Fruit fly (Drosophila melanogaster) whole organism, pupa: ENCODE measurements around the gene Sk1.

Experiments used
- CG10348 ChIP-seq: fragments of 200-800 bp; sonication (Bioruptor generic); IDR thresholded peaks from 2 replicates; pipeline ENCODE4 v1.3.6; 2022; ENCODE audit warnings: missing biosample characterization, missing genetic modification characterization
- CG12605 ChIP-seq: fragments of 200-800 bp; sonication (Bioruptor generic); IDR thresholded peaks from 2 replicates; pipeline ENCODE4 v1.3.6; 2022; ENCODE audit warnings: missing biosample characterization, missing genetic modification characterization
- CG13204 ChIP-seq: fragments of 200-800 bp; sonication (Bioruptor generic); optimal IDR thresholded peaks from 2 replicates; lab custom pipeline; 2018; ENCODE audit warnings: missing biosample characterization, mild to moderate bottlenecking, missing genetic modification characterization, moderate library complexity
- CG14655 ChIP-seq: fragments of 200-800 bp; sonication (Bioruptor generic); optimal IDR thresholded peaks from 3 replicates; lab custom pipeline; 2017; ENCODE audit warnings: mild to moderate bottlenecking, missing biosample characterization, missing genetic modification reagents, missing genetic modification characterization
- CG15710 ChIP-seq: fragments of 200-800 bp; sonication (Bioruptor generic); optimal IDR thresholded peaks from 2 replicates; lab custom pipeline; 2018; ENCODE audit warnings: missing biosample characterization, mild to moderate bottlenecking, missing genetic modification characterization, moderate library complexity
- CG17806 ChIP-seq: fragments of 200-800 bp; sonication (Bioruptor generic); optimal IDR thresholded peaks from 2 replicates; lab custom pipeline; 2018; ENCODE audit warnings: missing biosample characterization, mild to moderate bottlenecking, missing genetic modification characterization, moderate library complexity
- CG32121 ChIP-seq: fragments of 200-800 bp; sonication (Bioruptor generic); IDR thresholded peaks from 2 replicates; pipeline ENCODE4 v1.3.6; 2022; ENCODE audit warnings: missing biosample characterization, missing genetic modification characterization
- CG34367 ChIP-seq: fragments of 200-800 bp; sonication (Bioruptor generic); optimal IDR thresholded peaks from 2 replicates; lab custom pipeline; 2018; ENCODE audit warnings: missing biosample characterization, mild to moderate bottlenecking, missing genetic modification characterization
- CG4496 ChIP-seq: fragments of 200-800 bp; sonication (Bioruptor generic); IDR thresholded peaks from 3 replicates; pipeline ENCODE4 v1.3.6; 2022; ENCODE audit warnings: missing biosample characterization, missing genetic modification characterization
- CG8159 ChIP-seq: fragments of 200-800 bp; sonication (Bioruptor generic); optimal IDR thresholded peaks from 3 replicates; lab custom pipeline; 2018; ENCODE audit warnings: missing biosample characterization, mild to moderate bottlenecking, missing genetic modification characterization, moderate library complexity
- CG8301 ChIP-seq: fragments of 200-800 bp; sonication (Bioruptor generic); optimal IDR thresholded peaks from 2 replicates; lab custom pipeline; 2018; ENCODE audit warnings: missing biosample characterization, mild to moderate bottlenecking, missing genetic modification characterization
- CG9948 ChIP-seq: fragments of 200-800 bp; sonication (Bioruptor generic); optimal IDR thresholded peaks from 2 replicates; lab custom pipeline; 2018; ENCODE audit warnings: missing biosample characterization, mild to moderate bottlenecking, missing genetic modification characterization, moderate library complexity
- D1 ChIP-seq: fragments of 200-800 bp; sonication (Bioruptor generic); optimal IDR thresholded peaks from 2 replicates; lab custom pipeline; 2018; ENCODE audit warnings: missing biosample characterization, mild to moderate bottlenecking, missing genetic modification characterization, moderate library complexity
- EcR ChIP-seq: fragments of 200-800 bp; sonication (Bioruptor generic); optimal IDR thresholded peaks from 3 replicates; lab custom pipeline; 2019; ENCODE audit warnings: missing biosample characterization, missing genetic modification characterization, mild to moderate bottlenecking, moderate library complexity, missing genetic modification reagents
- Ets98B ChIP-seq: fragments of 200-800 bp; sonication (Bioruptor generic); IDR thresholded peaks from 2 replicates; pipeline ENCODE4 v1.3.6; 2022; ENCODE audit warnings: missing biosample characterization, missing genetic modification characterization
- Pif1A ChIP-seq: fragments of 200-800 bp; sonication (Bioruptor generic); optimal IDR thresholded peaks from 3 replicates; lab custom pipeline; 2016; ENCODE audit warnings: missing biosample characterization, missing genetic modification characterization
- Pif1B ChIP-seq: fragments of 200-800 bp; sonication (Bioruptor generic); optimal IDR thresholded peaks from 3 replicates; lab custom pipeline; 2016; ENCODE audit warnings: missing biosample characterization, missing genetic modification characterization
- Snoo ChIP-seq: fragments of 200-800 bp; sonication (Bioruptor generic); optimal IDR thresholded peaks from 3 replicates; lab custom pipeline; 2017; ENCODE audit warnings: missing biosample characterization, mild to moderate bottlenecking, missing genetic modification characterization, inconsistent platforms
- fd96Ca ChIP-seq: fragments of 200-800 bp; sonication (Bioruptor generic); IDR thresholded peaks from 3 replicates; pipeline ENCODE4 v1.3.6; 2022; ENCODE audit warnings: missing biosample characterization, missing genetic modification characterization
- gl ChIP-seq: fragments of 200-800 bp; sonication (Bioruptor generic); optimal IDR thresholded peaks from 2 replicates; lab custom pipeline; 2018; ENCODE audit warnings: missing biosample characterization, mild to moderate bottlenecking, missing genetic modification characterization
- rn ChIP-seq: fragments of 200-800 bp; sonication (Bioruptor generic); IDR thresholded peaks from 2 replicates; pipeline ENCODE4 v1.3.6; 2022; ENCODE audit warnings: missing biosample characterization, missing genetic modification characterization

Gene Sk1

DNA sequence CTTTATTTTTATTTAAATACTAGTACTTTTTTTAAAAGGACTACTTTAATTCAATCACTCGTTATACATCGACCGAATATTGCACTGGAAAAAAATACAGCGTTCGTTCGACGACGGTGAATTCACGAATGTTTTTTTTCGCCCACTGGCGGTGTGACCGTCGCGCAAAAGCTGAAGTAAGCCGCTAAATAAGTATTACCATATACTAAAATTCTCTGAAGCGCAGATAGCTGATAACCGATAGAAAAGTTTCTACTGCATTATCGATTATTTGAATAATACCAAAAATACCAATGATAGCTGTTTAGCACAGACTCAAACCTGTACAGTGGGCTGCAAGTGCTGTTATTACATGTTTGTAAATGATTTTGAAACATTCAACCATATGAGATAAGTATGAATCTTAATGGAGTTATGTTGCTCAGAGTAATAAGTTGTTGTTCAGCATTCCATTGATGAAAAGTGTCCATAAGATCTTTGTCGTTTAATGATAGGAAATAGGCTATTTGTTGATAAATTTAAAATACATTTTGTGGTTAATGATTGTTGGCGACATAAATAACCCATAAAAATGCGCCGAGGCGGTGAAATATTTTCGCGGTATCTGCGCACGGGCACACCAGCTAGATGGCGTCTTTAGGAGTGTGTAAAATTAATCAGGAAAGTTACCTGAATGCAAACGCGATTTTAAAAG is 12.0 kb downstream of the Sk1 start, which contains the start of the genes Evi5 and HP5:
TSS of gene Evi5 (minus strand) at position 198 of the 694 bp plus-strand sequence.
TSS of gene HP5 (plus strand) at position 598 of the 694 bp plus-strand sequence.
- TF ChIP-seq Snoo (tag; lab: Kevin White, UChicago): peak; percentile 57
- TF ChIP-seq rn: peak; percentile 39; the same call in 1 of the 2 replicates
- TF ChIP-seq fd96Ca (GFP tag; lab: Robert Waterston, UW): peak; percentile 61; the same call in 1 of the 3 replicates
- no peak for TF ChIP-seq CG34367 (tag; lab: Kevin White, UChicago)
- no peak for TF ChIP-seq CG10348
- TF ChIP-seq Ets98B (GFP tag; lab: Robert Waterston, UW): peak; percentile 26; the same call in 1 of the 2 replicates
- TF ChIP-seq CG12605 (GFP tag; lab: Robert Waterston, UW): peak; percentile 38; the same call in 1 of the 2 replicates
- peak; percentile 78; the same call in 2 of the 3 replicates for TF ChIP-seq CG4496 (GFP tag; lab: Robert Waterston, UW)
- TF ChIP-seq CG8159 (tag; lab: Kevin White, UChicago): peak; percentile 20
- TF ChIP-seq CG32121: 0 out of 2 replicates have a peak, but pooled peaks have one; percentile 15

DNA sequence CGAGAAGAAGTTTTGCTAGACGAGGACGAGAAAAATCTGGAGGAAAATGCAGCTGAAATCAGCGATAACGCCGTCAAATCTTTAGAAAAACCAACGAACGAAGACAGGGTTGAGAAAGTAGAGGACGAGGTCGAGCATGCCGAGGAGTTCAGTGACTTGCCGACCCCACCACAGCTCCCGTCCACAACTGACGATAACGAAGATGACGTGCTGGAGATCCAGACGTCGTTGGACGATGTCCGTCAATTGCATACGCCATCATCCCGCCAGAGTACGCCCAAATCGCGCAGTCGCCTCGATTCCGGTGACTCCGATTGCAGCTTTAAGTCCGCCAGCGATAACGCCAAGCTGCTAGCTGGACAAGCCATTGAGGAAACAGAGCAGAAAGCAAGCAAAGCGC is 14.8 kb downstream of the Sk1 start:
- no peak for TF ChIP-seq D1
- peak; percentile 82 for TF ChIP-seq EcR (GFP tag; lab: Kevin White, UChicago)

- TF ChIP-seq CG8159 (tag; lab: Kevin White, UChicago) (no peak), CG8301 (no peak), rn (no peak), Snoo (tag; lab: Kevin White, UChicago) (no peak), CG32121 (no peak)
Measured at dm6 chrX:11458912-11459836, 16.8 kb downstream of the Sk1 start, which contains the start of gene CG43155. TSS of gene CG43155 (plus strand) at chrX:11459786.

- TF ChIP-seq CG32121 (no peak), Pif1B (GFP tag; lab: Kevin White, UChicago) (no peak), Ets98B (GFP tag; lab: Robert Waterston, UW) (no peak), CG34367 (tag; lab: Kevin White, UChicago) (no peak), CG15710 (tag; lab: Kevin White, UChicago) (no peak), CG9948 (tag; lab: Kevin White, UChicago) (no peak), CG8159 (tag; lab: Kevin White, UChicago) (no peak), rn (no peak), CG14655 (no peak), Snoo (tag; lab: Kevin White, UChicago) (no peak), fd96Ca (GFP tag; lab: Robert Waterston, UW) (no peak), CG17806 (tag; lab: Kevin White, UChicago) (no peak), CG4496 (GFP tag; lab: Robert Waterston, UW) (no peak), gl (tag; lab: Kevin White, UChicago) (no peak), CG13204 (no peak), CG10348 (no peak), Pif1A (GFP tag; lab: Kevin White, UChicago) (no peak), D1 (no peak), CG8301 (no peak)
Measured at dm6 chrX:11464047-11464446, 21.7 kb downstream of the Sk1 start.

dm6 chrX:11466757-11467156 is 24.4 kb downstream of the Sk1 start:
- TF ChIP-seq CG14655 (no peak), fd96Ca (GFP tag; lab: Robert Waterston, UW) (0 out of 3 replicates have a peak, but pooled peaks have one; percentile 22), CG4496 (GFP tag; lab: Robert Waterston, UW) (0 out of 3 replicates have a peak, but pooled peaks have one; percentile 34), CG12605 (GFP tag; lab: Robert Waterston, UW) (no peak)

DNA sequence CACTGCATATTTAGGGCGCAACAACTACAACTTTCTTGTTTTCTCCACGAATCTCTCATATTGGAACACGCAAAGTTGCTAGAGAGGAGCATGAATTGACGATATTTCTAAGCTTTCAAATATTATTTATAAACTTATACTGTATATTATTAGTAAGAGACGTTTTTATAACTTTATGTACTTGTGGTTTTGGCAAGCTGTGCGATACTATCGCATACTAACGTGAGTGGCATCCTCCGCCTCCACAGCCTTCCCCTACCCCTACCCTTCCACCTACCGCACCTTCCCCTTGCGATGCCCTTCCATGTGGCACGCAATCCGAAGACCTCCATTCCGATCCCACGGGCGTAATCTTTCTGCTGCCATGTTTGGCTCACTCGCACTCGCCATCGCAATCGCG is 26.0 kb downstream of the Sk1 start:
- TF ChIP-seq Snoo (tag; lab: Kevin White, UChicago) (no peak), D1 (no peak), rn (no peak), CG4496 (GFP tag; lab: Robert Waterston, UW) (no peak), EcR (GFP tag; lab: Kevin White, UChicago) (no peak), CG12605 (GFP tag; lab: Robert Waterston, UW) (no peak), CG8301 (no peak), CG9948 (tag; lab: Kevin White, UChicago) (no peak), CG17806 (tag; lab: Kevin White, UChicago) (no peak), Pif1A (GFP tag; lab: Kevin White, UChicago) (no peak), CG34367 (tag; lab: Kevin White, UChicago) (no peak), CG14655 (no peak), fd96Ca (GFP tag; lab: Robert Waterston, UW) (no peak), CG10348 (no peak), CG13204 (no peak), CG32121 (no peak)
